Worm (Caenorhabditis elegans) whole organism, early embryonic: ENCODE measurements around the gene F33H12.1.
"Not testable (repeated sequence)": the region's sequence is repeated elsewhere in the genome, so short reads cannot be mapped to it uniquely, and the experiment has no call there.

Experiments used
- ama-1 ChIP-seq: fragments of 150-350 bp; optimal IDR thresholded peaks from 2 replicates; lab custom pipeline; 2014
- hmbx-1 ChIP-seq: sonication (generic microtip); optimal IDR thresholded peaks from 2 replicates; lab custom pipeline; 2016; ENCODE audit warnings: mild to moderate bottlenecking, missing genetic modification characterization, missing compliant biosample characterization
- hmg-4 ChIP-seq: fragments of 200-800 bp; sonication (Bioruptor generic); optimal IDR thresholded peaks from 2 replicates; lab custom pipeline; 2018; ENCODE audit warnings: mild to moderate bottlenecking, missing genetic modification characterization, missing compliant biosample characterization

DNA sequence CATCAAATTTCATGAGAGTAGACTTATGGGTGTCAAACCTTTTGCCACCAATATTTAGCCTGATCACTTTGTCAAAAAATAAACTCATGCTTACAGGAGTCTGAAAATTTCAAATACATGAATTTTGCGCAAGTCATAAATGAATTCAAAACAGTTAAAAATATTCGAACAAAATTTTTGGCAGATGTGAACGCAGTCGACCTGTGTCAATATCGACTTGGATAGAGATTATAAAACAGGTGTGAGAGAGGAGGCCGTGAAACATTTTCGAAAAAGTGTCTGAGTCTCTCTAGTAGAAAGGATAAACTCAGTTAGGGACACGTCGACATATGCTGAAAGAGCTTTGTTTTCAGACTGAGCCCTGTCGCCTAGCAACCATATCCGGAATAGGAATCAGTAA, 46.5 kb downstream of the F33H12.1 start, which contains the start of gene F22E5.12:
- TF ChIP-seq hmg-4 (GFP tag; lab: Kevin White, UChicago); hmbx-1 (tag; lab: Kevin White, UChicago); ama-1 (lab: Kevin White, UChicago): not testable (repeated sequence)
